Worm (Caenorhabditis elegans) whole organism, young adult: ENCODE measurements around the gene patr-1.

ENCODE experiments used
- F23B12.7 ChIP-seq: sonication (generic microtip); optimal IDR thresholded peaks from 2 replicates; lab custom pipeline; 2017; ENCODE audit warnings: missing genetic modification characterization, mild to moderate bottlenecking, missing compliant biosample characterization, antibody characterized with exemption, moderate library complexity; ENCODE audit not compliant: insufficient read depth
- F39B2.1 ChIP-seq: fragments of 200-800 bp; sonication (Bioruptor generic); IDR thresholded peaks from 2 replicates; pipeline ENCODE4 v1.3.6; 2022; ENCODE audit warnings: missing genetic modification reagents, missing genetic modification characterization, missing compliant biosample characterization
- F52B5.7 ChIP-seq: sonication (generic microtip); optimal IDR thresholded peaks from 2 replicates; lab custom pipeline; 2016; ENCODE audit warnings: mild to moderate bottlenecking, missing genetic modification characterization, missing compliant biosample characterization
- K12H6.12 ChIP-seq: fragments of 200-800 bp; sonication (Bioruptor generic); optimal IDR thresholded peaks from 2 replicates; lab custom pipeline; 2018; ENCODE audit warnings: mild to moderate bottlenecking, missing genetic modification characterization, missing compliant biosample characterization
- T26A5.8 ChIP-seq: sonication (generic microtip); optimal IDR thresholded peaks from 2 replicates; lab custom pipeline; 2016; ENCODE audit warnings: missing genetic modification characterization, missing compliant biosample characterization
- Y56A3A.18 ChIP-seq: fragments of 200-800 bp; sonication (Bioruptor generic); IDR thresholded peaks from 2 replicates; pipeline ENCODE4 v1.3.6; 2022; ENCODE audit warnings: missing genetic modification reagents, missing genetic modification characterization, missing compliant biosample characterization
- Y79H2A.3 ChIP-seq: fragments of 200-800 bp; sonication (Bioruptor generic); conservative IDR thresholded peaks from 2 replicates; pipeline ENCODE4 v1.3.6; 2022; ENCODE audit warnings: missing genetic modification reagents, missing genetic modification characterization, missing compliant biosample characterization
- Y95B8A.8 ChIP-seq: fragments of 200-800 bp; sonication (Bioruptor generic); IDR thresholded peaks from 2 replicates; pipeline ENCODE4 v1.3.6; 2022; ENCODE audit warnings: missing genetic modification reagents, missing genetic modification characterization, missing compliant biosample characterization
- ZK185.1 ChIP-seq: sonication (generic microtip); optimal IDR thresholded peaks from 2 replicates; lab custom pipeline; 2016; ENCODE audit warnings: mild to moderate bottlenecking, missing genetic modification characterization, missing compliant biosample characterization; ENCODE audit not compliant: poor library complexity, severe bottlenecking
- atf-7 ChIP-seq: sonication (generic microtip); optimal IDR thresholded peaks from 2 replicates; lab custom pipeline; 2017; ENCODE audit warnings: mild to moderate bottlenecking, missing genetic modification characterization, missing compliant biosample characterization
- athp-1 ChIP-seq: sonication (generic microtip); optimal IDR thresholded peaks from 2 replicates; lab custom pipeline; 2017; ENCODE audit warnings: mild to moderate bottlenecking, missing genetic modification characterization, missing compliant biosample characterization
- bed-1 ChIP-seq: fragments of 200-800 bp; sonication (Bioruptor generic); IDR thresholded peaks from 2 replicates; pipeline ENCODE4 v1.3.6; 2022; ENCODE audit warnings: missing genetic modification reagents, missing genetic modification characterization, missing compliant biosample characterization
- bed-2 ChIP-seq: fragments of 200-800 bp; sonication (Bioruptor generic); IDR thresholded peaks from 2 replicates; pipeline ENCODE4 v1.3.6; 2022; ENCODE audit warnings: missing genetic modification reagents, missing genetic modification characterization, missing compliant biosample characterization
- cebp-2 ChIP-seq: fragments of 200-800 bp; sonication (Bioruptor generic); IDR thresholded peaks from 2 replicates; pipeline ENCODE4 v1.3.6; 2022; ENCODE audit warnings: missing genetic modification characterization, missing compliant biosample characterization
- ceh-100 ChIP-seq: fragments of 200-800 bp; sonication (Bioruptor generic); IDR thresholded peaks from 2 replicates; pipeline ENCODE4 v1.3.6; 2022; ENCODE audit warnings: missing genetic modification reagents, missing genetic modification characterization, missing compliant biosample characterization
- ceh-27 ChIP-seq: fragments of 200-800 bp; sonication (Bioruptor generic); optimal IDR thresholded peaks from 2 replicates; lab custom pipeline; 2018; ENCODE audit warnings: mild to moderate bottlenecking, missing genetic modification characterization, moderate library complexity, missing compliant biosample characterization
- ceh-40 ChIP-seq: fragments of 200-800 bp; sonication (Bioruptor generic); IDR thresholded peaks from 2 replicates; pipeline ENCODE4 v1.3.6; 2022; ENCODE audit warnings: missing genetic modification characterization, missing compliant biosample characterization
- ceh-58 ChIP-seq: fragments of 200-800 bp; sonication (Bioruptor generic); IDR thresholded peaks from 2 replicates; pipeline ENCODE4 v1.3.6; 2022; ENCODE audit warnings: missing genetic modification characterization, missing compliant biosample characterization
- ceh-91 ChIP-seq: fragments of 200-800 bp; sonication (Bioruptor generic); IDR thresholded peaks from 2 replicates; pipeline ENCODE4 v1.3.6; 2022; ENCODE audit warnings: missing genetic modification reagents, missing genetic modification characterization, missing compliant biosample characterization
- efl-1 ChIP-seq: fragments of 150-350 bp; optimal IDR thresholded peaks from 2 replicates; lab custom pipeline; 2014; ENCODE audit warnings: missing biosample characterization, missing genetic modification reagents, missing genetic modification characterization
- ets-4 ChIP-seq: fragments of 200-800 bp; sonication (Bioruptor generic); optimal IDR thresholded peaks from 2 replicates; lab custom pipeline; 2018; ENCODE audit warnings: mild to moderate bottlenecking, missing genetic modification characterization, missing compliant biosample characterization
- fkh-3 ChIP-seq: sonication (generic microtip); optimal IDR thresholded peaks from 2 replicates; lab custom pipeline; 2016; ENCODE audit warnings: mild to moderate bottlenecking, missing genetic modification characterization, missing compliant biosample characterization
- gei-17 ChIP-seq: fragments of 200-800 bp; sonication (Bioruptor generic); optimal IDR thresholded peaks from 2 replicates; lab custom pipeline; 2018; ENCODE audit warnings: mild to moderate bottlenecking, missing genetic modification characterization, missing compliant biosample characterization
- hlh-26 ChIP-seq: fragments of 200-800 bp; sonication (Bioruptor generic); conservative IDR thresholded peaks from 2 replicates; pipeline ENCODE4 v1.3.6; 2022; ENCODE audit warnings: missing genetic modification reagents, missing genetic modification characterization, missing compliant biosample characterization
- hrde-1 ChIP-seq: sonication (generic microtip); optimal IDR thresholded peaks from 2 replicates; lab custom pipeline; 2016; ENCODE audit warnings: missing genetic modification characterization, mild to moderate bottlenecking, missing compliant biosample characterization, moderate library complexity, missing genotype, missing genetic modification reagents, borderline replicate concordance
- lag-1 ChIP-seq: fragments of 200-800 bp; sonication (Bioruptor generic); IDR thresholded peaks from 2 replicates; pipeline ENCODE4 v1.3.6; 2022; ENCODE audit warnings: missing genetic modification reagents, missing genetic modification characterization, missing compliant biosample characterization
- lir-1 ChIP-seq: fragments of 200-800 bp; sonication (Bioruptor generic); conservative IDR thresholded peaks from 2 replicates; pipeline ENCODE4 v1.3.6; 2022; ENCODE audit warnings: missing genetic modification reagents, missing genetic modification characterization, missing compliant biosample characterization
- nfya-2 ChIP-seq: fragments of 200-800 bp; sonication (Bioruptor generic); IDR thresholded peaks from 2 replicates; pipeline ENCODE4 v1.3.6; 2022; ENCODE audit warnings: missing genetic modification reagents, missing genetic modification characterization, missing compliant biosample characterization
- nhr-27 ChIP-seq: fragments of 200-800 bp; sonication (Bioruptor generic); optimal IDR thresholded peaks from 2 replicates; lab custom pipeline; 2018; ENCODE audit warnings: mild to moderate bottlenecking, missing genetic modification characterization, moderate library complexity, missing compliant biosample characterization
- nhr-80 ChIP-seq: sonication (generic microtip); optimal IDR thresholded peaks from 2 replicates; lab custom pipeline; 2016; ENCODE audit warnings: missing genetic modification characterization, missing compliant biosample characterization
- nhr-90 ChIP-seq: sonication (generic microtip); optimal IDR thresholded peaks from 2 replicates; lab custom pipeline; 2016; ENCODE audit warnings: missing genotype, mild to moderate bottlenecking, missing genetic modification characterization, missing compliant biosample characterization
- pha-4 ChIP-seq: fragments of 150-350 bp; sonication (generic microtip); optimal IDR thresholded peaks from 2 replicates; lab custom pipeline; 2014; ENCODE audit warnings: missing biosample characterization, missing genetic modification reagents, missing genetic modification characterization
- rcor-1 ChIP-seq: fragments of 200-800 bp; sonication (Bioruptor generic); IDR thresholded peaks from 2 replicates; pipeline ENCODE4 v1.3.6; 2022; ENCODE audit warnings: missing genetic modification reagents, missing genetic modification characterization, missing compliant biosample characterization
- rec-8 ChIP-seq, 2 experiments: sonication (generic microtip); optimal IDR thresholded peaks; 2 replicates each; lab custom pipeline; 2016; ENCODE audit warnings: mild to moderate bottlenecking in 2 of 2, missing genetic modification characterization in 2 of 2, missing genetic modification reagents in 2 of 2, missing genotype in 2 of 2, missing biosample characterization in 1 of 2, missing compliant biosample characterization in 1 of 2, moderate library complexity in 1 of 2
- repo-1 ChIP-seq: sonication (generic microtip); optimal IDR thresholded peaks from 2 replicates; lab custom pipeline; 2017; ENCODE audit warnings: mild to moderate bottlenecking, missing genetic modification characterization, missing compliant biosample characterization
- rpc-1 ChIP-seq, 2 experiments: fragments of 150-350 bp in 1 of 2; sonication (generic microtip) in 1 of 2; optimal IDR thresholded peaks; 2 replicates each; lab custom pipeline; 2014 to 2018; ENCODE audit warnings: missing biosample characterization in 1 of 2, missing genetic modification characterization in 1 of 2, missing genetic modification reagents in 1 of 2, missing genotype in 1 of 2
- sea-2 ChIP-seq: fragments of 200-800 bp; sonication (Bioruptor generic); IDR thresholded peaks from 2 replicates; pipeline ENCODE4 v1.3.6; 2022; ENCODE audit warnings: missing genetic modification characterization, missing compliant biosample characterization
- snpc-1.1 ChIP-seq: sonication (generic microtip); optimal IDR thresholded peaks from 2 replicates; lab custom pipeline; 2017; ENCODE audit warnings: missing genetic modification characterization, mild to moderate bottlenecking, missing compliant biosample characterization, antibody characterized with exemption, moderate library complexity, missing genotype, missing genetic modification reagents; ENCODE audit not compliant: insufficient read depth
- snpc-1.3 ChIP-seq: sonication (generic microtip); optimal IDR thresholded peaks from 2 replicates; lab custom pipeline; 2017; ENCODE audit warnings: missing genetic modification characterization, mild to moderate bottlenecking, missing compliant biosample characterization, antibody characterized with exemption, moderate library complexity, missing genotype, missing genetic modification reagents; ENCODE audit not compliant: insufficient read depth
- somi-1 ChIP-seq: fragments of 200-800 bp; sonication (Bioruptor generic); optimal IDR thresholded peaks from 2 replicates; lab custom pipeline; 2018; ENCODE audit warnings: mild to moderate bottlenecking, missing genetic modification characterization, missing compliant biosample characterization
- tbx-9 ChIP-seq: sonication (generic microtip); optimal IDR thresholded peaks from 2 replicates; lab custom pipeline; 2016; ENCODE audit warnings: borderline replicate concordance, missing genetic modification characterization, inconsistent platforms, missing compliant biosample characterization
- unc-62 ChIP-seq: fragments of 150-350 bp; optimal IDR thresholded peaks from 2 replicates; lab custom pipeline; 2014; ENCODE audit warnings: missing biosample characterization, missing genetic modification reagents, missing genetic modification characterization
- xnd-1 ChIP-seq: sonication (generic microtip); optimal IDR thresholded peaks from 2 replicates; lab custom pipeline; 2016; ENCODE audit warnings: missing genotype, missing genetic modification reagents, missing genetic modification characterization, missing compliant biosample characterization
- ztf-18 ChIP-seq: sonication (generic microtip); optimal IDR thresholded peaks from 2 replicates; lab custom pipeline; 2016; ENCODE audit warnings: missing genotype, mild to moderate bottlenecking, missing genetic modification characterization, missing compliant biosample characterization
- ztf-22 ChIP-seq: fragments of 200-800 bp; sonication (Bioruptor generic); optimal IDR thresholded peaks from 2 replicates; lab custom pipeline; 2018; ENCODE audit warnings: mild to moderate bottlenecking, missing genetic modification characterization, moderate library complexity, missing compliant biosample characterization
- ztf-25 ChIP-seq: fragments of 200-800 bp; sonication (Bioruptor generic); IDR thresholded peaks from 2 replicates; pipeline ENCODE4 v1.3.6; 2022; ENCODE audit warnings: missing genetic modification reagents, missing genetic modification characterization, missing compliant biosample characterization
- ztf-26 ChIP-seq: sonication (generic microtip); optimal IDR thresholded peaks from 2 replicates; lab custom pipeline; 2017; ENCODE audit warnings: missing genetic modification characterization, missing compliant biosample characterization
- ztf-3 ChIP-seq: fragments of 200-800 bp; sonication (Bioruptor generic); optimal IDR thresholded peaks from 2 replicates; lab custom pipeline; 2018; ENCODE audit warnings: mild to moderate bottlenecking, missing genetic modification characterization, missing compliant biosample characterization

Gene patr-1

DNA sequence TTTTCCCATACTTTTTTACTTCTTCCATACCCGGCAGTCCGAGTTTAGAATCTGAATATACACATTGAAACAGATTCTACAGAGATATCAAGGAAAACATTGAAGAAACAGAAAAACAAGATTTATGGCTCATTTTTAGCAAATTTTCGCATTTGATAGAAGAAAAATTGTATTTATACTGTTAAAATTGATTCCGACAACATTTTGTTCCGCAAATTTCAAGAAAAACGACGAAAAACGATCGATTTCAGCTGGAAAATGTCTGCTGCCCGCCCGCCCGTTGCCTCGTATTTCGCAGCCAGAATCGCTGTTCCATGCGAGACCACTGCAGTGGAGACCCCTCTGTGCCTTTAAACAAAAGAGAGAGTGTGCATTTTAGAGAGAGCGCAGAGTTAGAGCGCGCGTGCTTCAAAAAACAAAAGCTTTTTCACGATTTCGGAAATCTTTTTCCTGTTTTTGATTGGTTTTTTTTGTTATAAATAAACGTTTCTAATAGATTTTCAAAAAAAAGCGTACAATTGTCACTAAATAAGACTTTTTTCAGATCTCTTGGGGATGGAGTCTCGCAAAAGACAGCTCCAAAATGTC, at the start of gene patr-1, which contains the start of gene dna-2:
patr-1 (minus strand) TSS at position 51 of the 588 bp plus-strand sequence.
dna-2 (plus strand) TSS at position 538 of the 588 bp plus-strand sequence.
- no peak for TF ChIP-seq gei-17 (GFP tag; lab: Kevin White, UChicago)
- no peak for TF ChIP-seq ztf-22
- no peak for TF ChIP-seq T26A5.8 (tag; lab: Kevin White, UChicago)
- no peak for TF ChIP-seq F52B5.7 (tag; lab: Kevin White, UChicago)
- TF ChIP-seq ceh-91 (GFP tag; lab: Robert Waterston, UW): peak; percentile 69
- TF ChIP-seq lir-1 (GFP tag; lab: Robert Waterston, UW): no peak
- no peak for TF ChIP-seq F39B2.1 (GFP tag; lab: Robert Waterston, UW)
- no peak for TF ChIP-seq Y56A3A.18 (GFP tag; lab: Robert Waterston, UW)
- peak; percentile 29 for TF ChIP-seq snpc-1.1
- no peak for TF ChIP-seq bed-2
- TF ChIP-seq pha-4: no peak
- no peak for TF ChIP-seq atf-7 (tag; lab: Kevin White, UChicago)
- TF ChIP-seq ztf-26 (tag; lab: Kevin White, UChicago): no peak
- TF ChIP-seq rec-8 (tag; optimal IDR thresholded peaks at IDR 0.05; lab: Kevin White, UChicago): no peak
- TF ChIP-seq tbx-9 (tag; lab: Kevin White, UChicago): no peak
- TF ChIP-seq somi-1 (GFP tag; lab: Kevin White, UChicago): no peak
- TF ChIP-seq ztf-18 (tag; lab: Kevin White, UChicago): peak; percentile 16
- TF ChIP-seq nhr-90 (tag; lab: Kevin White, UChicago): no peak
- no peak for TF ChIP-seq hrde-1 (tag; lab: Kevin White, UChicago)
- no peak for TF ChIP-seq rcor-1 (GFP tag; lab: Robert Waterston, UW)
- TF ChIP-seq athp-1 (tag; lab: Kevin White, UChicago): no peak
- peak; percentile 63 for TF ChIP-seq F23B12.7 (tag; lab: Kevin White, UChicago)
- TF ChIP-seq Y79H2A.3 (GFP tag; lab: Robert Waterston, UW): no peak
- no peak for TF ChIP-seq fkh-3 (tag; lab: Kevin White, UChicago)
- no peak for TF ChIP-seq Y95B8A.8 (GFP tag; lab: Robert Waterston, UW)
- no peak for TF ChIP-seq ets-4 (GFP tag; lab: Kevin White, UChicago)
- TF ChIP-seq rpc-1 (optimal IDR thresholded peaks at IDR 0.05; lab: Kevin White, UChicago): no peak
- TF ChIP-seq rpc-1 (tag; optimal IDR thresholded peaks at IDR 0.05; lab: Kevin White, UChicago): no peak
- no peak for TF ChIP-seq xnd-1 (tag; lab: Kevin White, UChicago)
- no peak for TF ChIP-seq ztf-3 (GFP tag; lab: Kevin White, UChicago)
- TF ChIP-seq cebp-2: no peak
- TF ChIP-seq repo-1 (tag; lab: Kevin White, UChicago): no peak
- TF ChIP-seq ZK185.1 (tag; lab: Kevin White, UChicago): no peak
- no peak for TF ChIP-seq lag-1
- no peak for TF ChIP-seq ztf-25
- no peak for TF ChIP-seq unc-62 (GFP tag; lab: Kevin White, UChicago)
- no peak for TF ChIP-seq bed-1 (GFP tag; lab: Robert Waterston, UW)
- no peak for TF ChIP-seq nhr-27 (tag; lab: Kevin White, UChicago)
- peak; percentile 59 for TF ChIP-seq efl-1
- peak; percentile 6 for TF ChIP-seq ceh-27
- no peak for TF ChIP-seq ceh-100 (GFP tag; lab: Robert Waterston, UW)
- no peak for TF ChIP-seq ceh-40 (GFP tag; lab: Robert Waterston, UW)
- no peak for TF ChIP-seq ceh-58
- peak; percentile 24 for TF ChIP-seq nhr-80 (tag; lab: Kevin White, UChicago)
- no peak for TF ChIP-seq nfya-2 (GFP tag; lab: Robert Waterston, UW)
- no peak for TF ChIP-seq sea-2
- no peak for TF ChIP-seq hlh-26 (GFP tag; lab: Robert Waterston, UW)
- no peak for TF ChIP-seq snpc-1.3 (tag; lab: Kevin White, UChicago)
- TF ChIP-seq K12H6.12 (tag; lab: Kevin White, UChicago): no peak
